Worm (Caenorhabditis elegans) whole organism, early embryonic: ENCODE results near the gene F38A6.4.

Experiments used
- F13C5.2 ChIP-seq: sonication (generic microtip); optimal IDR thresholded peaks from 2 replicates; lab custom pipeline; 2017; ENCODE audit warnings: mild to moderate bottlenecking, missing genetic modification characterization, inconsistent platforms, missing compliant biosample characterization
- ama-1 ChIP-seq: fragments of 150-350 bp; optimal IDR thresholded peaks from 2 replicates; lab custom pipeline; 2014
- flt-1 ChIP-seq: fragments of 200-800 bp; sonication (Bioruptor generic); IDR thresholded peaks from 2 replicates; pipeline ENCODE4 v1.3.6; 2022; ENCODE audit warnings: missing genetic modification characterization, missing compliant biosample characterization
- hmg-4 ChIP-seq: fragments of 200-800 bp; sonication (Bioruptor generic); optimal IDR thresholded peaks from 2 replicates; lab custom pipeline; 2018; ENCODE audit warnings: mild to moderate bottlenecking, missing genetic modification characterization, missing compliant biosample characterization

ce11 chrV:20792371-20792890, 17.3 kb upstream of the F38A6.4 start, which contains the start of gene Y44A6D.3:
- TF ChIP-seq hmg-4: no peak
- no peak for TF ChIP-seq F13C5.2 (tag; lab: Kevin White, UChicago)
- TF ChIP-seq ama-1 (lab: Kevin White, UChicago): no peak
- TF ChIP-seq flt-1 (GFP tag; lab: Robert Waterston, UW): no peak
